Worm (Caenorhabditis elegans) whole organism, mixed stage, embryonic: ENCODE data around the gene rbmx-2.

ENCODE experiments used
- M03D4.4 ChIP-seq: sonication (generic microtip); optimal IDR thresholded peaks from 2 replicates; lab custom pipeline; 2017; ENCODE audit warnings: mild to moderate bottlenecking, missing genetic modification characterization, missing compliant biosample characterization
- blmp-1 ChIP-seq: fragments of 150-350 bp; optimal IDR thresholded peaks from 2 replicates; lab custom pipeline; 2014; ENCODE audit warnings: missing biosample characterization, missing genetic modification characterization
- ceh-39 ChIP-seq: fragments of 150-350 bp; optimal IDR thresholded peaks from 2 replicates; lab custom pipeline; 2014; ENCODE audit warnings: missing biosample characterization, missing genetic modification characterization
- ceh-83 ChIP-seq: fragments of 200-800 bp; sonication (Bioruptor generic); optimal IDR thresholded peaks from 2 replicates; lab custom pipeline; 2018; ENCODE audit warnings: mild to moderate bottlenecking, missing genetic modification characterization, missing compliant biosample characterization
- ces-1 ChIP-seq: fragments of 150-350 bp; optimal IDR thresholded peaks from 2 replicates; lab custom pipeline; 2014; ENCODE audit warnings: missing biosample characterization, missing genetic modification reagents, missing genetic modification characterization
- cnd-1 ChIP-seq: fragments of 200-800 bp; sonication (Bioruptor generic); optimal IDR thresholded peaks from 2 replicates; lab custom pipeline; 2018; ENCODE audit warnings: mild to moderate bottlenecking, missing genetic modification characterization, missing compliant biosample characterization
- drap-1 ChIP-seq: fragments of 200-800 bp; sonication (Bioruptor generic); optimal IDR thresholded peaks from 3 replicates; lab custom pipeline; 2018; ENCODE audit warnings: mild to moderate bottlenecking, missing genetic modification characterization, missing compliant biosample characterization
- elt-1 ChIP-seq: sonication (generic microtip); optimal IDR thresholded peaks from 2 replicates; lab custom pipeline; 2017; ENCODE audit warnings: missing genetic modification characterization, mild to moderate bottlenecking, missing compliant biosample characterization, antibody characterized with exemption, moderate library complexity, borderline replicate concordance; ENCODE audit not compliant: insufficient read depth
- elt-3 ChIP-seq: fragments of 150-350 bp; optimal IDR thresholded peaks from 2 replicates; lab custom pipeline; 2014; ENCODE audit warnings: missing biosample characterization, missing genetic modification characterization
- ham-2 ChIP-seq: fragments of 200-800 bp; sonication (Bioruptor generic); optimal IDR thresholded peaks from 2 replicates; lab custom pipeline; 2018; ENCODE audit warnings: mild to moderate bottlenecking, missing genetic modification characterization, missing compliant biosample characterization
- hlh-1 ChIP-seq: fragments of 150-350 bp; optimal IDR thresholded peaks from 2 replicates; lab custom pipeline; 2014; ENCODE audit warnings: missing biosample characterization, missing genetic modification reagents, missing genetic modification characterization
- lin-13 ChIP-seq: fragments of 150-350 bp; optimal IDR thresholded peaks from 2 replicates; lab custom pipeline; 2014; ENCODE audit warnings: missing biosample characterization, missing genetic modification characterization
- lin-32 ChIP-seq: fragments of 200-800 bp; sonication (Bioruptor generic); optimal IDR thresholded peaks from 2 replicates; lab custom pipeline; 2018; ENCODE audit warnings: mild to moderate bottlenecking, missing genetic modification characterization, missing compliant biosample characterization
- lsy-2 ChIP-seq: fragments of 150-350 bp; optimal IDR thresholded peaks from 2 replicates; lab custom pipeline; 2014; ENCODE audit warnings: missing biosample characterization, missing genetic modification characterization
- mep-1 ChIP-seq: fragments of 150-350 bp; optimal IDR thresholded peaks from 2 replicates; lab custom pipeline; 2017; ENCODE audit warnings: missing biosample characterization, missing genetic modification reagents, missing genetic modification characterization, inconsistent platforms
- mls-2 ChIP-seq: sonication (generic microtip); optimal IDR thresholded peaks from 2 replicates; lab custom pipeline; 2016; ENCODE audit warnings: mild to moderate bottlenecking, missing genetic modification characterization, moderate library complexity, missing compliant biosample characterization
- nhr-12 ChIP-seq: fragments of 150-350 bp; optimal IDR thresholded peaks from 2 replicates; lab custom pipeline; 2014; ENCODE audit warnings: missing biosample characterization, missing genetic modification characterization
- nhr-2 ChIP-seq: fragments of 150-350 bp; optimal IDR thresholded peaks from 2 replicates; lab custom pipeline; 2014; ENCODE audit warnings: missing biosample characterization, missing genetic modification characterization
- nhr-237 ChIP-seq: fragments of 150-350 bp; optimal IDR thresholded peaks from 2 replicates; lab custom pipeline; 2014; ENCODE audit warnings: missing biosample characterization, missing genetic modification characterization
- nhr-28 ChIP-seq: fragments of 150-350 bp; optimal IDR thresholded peaks from 2 replicates; lab custom pipeline; 2014; ENCODE audit warnings: missing biosample characterization, missing genetic modification characterization
- nhr-76 ChIP-seq: sonication (generic microtip); optimal IDR thresholded peaks from 2 replicates; lab custom pipeline; 2017; ENCODE audit warnings: missing biosample characterization, missing genetic modification characterization
- pha-4 ChIP-seq: fragments of 150-350 bp; optimal IDR thresholded peaks from 2 replicates; lab custom pipeline; 2018; ENCODE audit warnings: missing biosample characterization, missing genetic modification reagents, missing genetic modification characterization
- unc-120 ChIP-seq: sonication (generic microtip); optimal IDR thresholded peaks from 2 replicates; lab custom pipeline; 2017; ENCODE audit warnings: missing genetic modification characterization, missing compliant biosample characterization; ENCODE audit not compliant: poor library complexity, severe bottlenecking
- unc-39 ChIP-seq: fragments of 150-350 bp; optimal IDR thresholded peaks from 2 replicates; lab custom pipeline; 2014; ENCODE audit warnings: missing biosample characterization, missing genetic modification characterization
- unc-62 ChIP-seq: fragments of 150-350 bp; optimal IDR thresholded peaks from 2 replicates; lab custom pipeline; 2014; ENCODE audit warnings: missing biosample characterization, missing genetic modification reagents, missing genetic modification characterization
- ztf-11 ChIP-seq: fragments of 150-350 bp; optimal IDR thresholded peaks from 2 replicates; lab custom pipeline; 2014; ENCODE audit warnings: missing biosample characterization, missing genetic modification characterization

rbmx-2 gene

ce11 chrII:6178743-6179129, 18.0 kb downstream of the rbmx-2 start:
- TF ChIP-seq ceh-83 (GFP tag; lab: Kevin White, UChicago), result no peak
- TF ChIP-seq lin-32, result no peak
- no peak for TF ChIP-seq nhr-237
- TF ChIP-seq pha-4 (tag; lab: Kevin White, UChicago), result no peak
- TF ChIP-seq mls-2 (tag; lab: Kevin White, UChicago), result no peak
- TF ChIP-seq nhr-2 (tag; lab: Kevin White, UChicago), result no peak
- TF ChIP-seq ztf-11, result no peak
- no peak for TF ChIP-seq unc-120
- no peak for TF ChIP-seq ceh-39 (tag; lab: Kevin White, UChicago)
- TF ChIP-seq nhr-12 (tag; lab: Kevin White, UChicago), result no peak
- TF ChIP-seq nhr-76, result no peak
- TF ChIP-seq ham-2 (GFP tag; lab: Kevin White, UChicago), result no peak
- TF ChIP-seq, all 35 proteins: peak for 0

DNA sequence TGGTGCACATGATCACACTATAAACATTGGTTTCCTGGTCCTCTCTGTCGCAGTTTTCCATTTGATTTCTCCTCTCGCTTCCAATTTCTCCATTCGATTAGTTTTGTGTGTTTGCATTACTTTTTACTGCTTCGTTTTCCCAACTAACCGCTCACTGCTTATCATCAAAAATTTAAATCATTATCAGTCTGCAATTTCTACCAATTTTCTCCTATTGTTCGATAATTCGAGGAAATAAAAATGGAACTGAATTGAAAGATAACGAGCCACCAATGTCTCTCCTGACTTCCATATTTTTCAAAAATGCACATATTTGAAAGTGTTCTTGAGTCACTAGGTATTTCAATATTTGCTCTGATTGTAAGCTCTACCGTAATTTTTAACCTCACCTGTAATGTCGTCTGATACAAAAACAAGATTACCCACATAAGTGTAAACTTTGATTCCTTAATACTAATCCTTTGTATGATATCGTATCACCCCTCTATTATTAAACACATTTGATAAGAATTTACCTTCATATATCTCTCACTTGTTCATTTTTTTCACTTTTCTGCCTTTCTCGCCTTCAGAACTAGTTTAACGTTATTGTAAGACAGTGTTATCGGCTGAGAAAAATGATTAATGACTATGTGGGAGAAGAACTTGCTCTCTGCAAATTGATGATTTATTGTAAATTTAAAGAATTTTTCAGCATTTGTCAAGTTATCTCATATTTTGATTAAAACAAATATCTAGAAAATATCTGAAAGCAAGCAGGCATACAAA, 18.6 kb downstream of the rbmx-2 start:
- TF ChIP-seq nhr-76, result no peak
- no peak for TF ChIP-seq blmp-1 (tag; lab: Kevin White, UChicago)
- TF ChIP-seq lin-13 (tag; lab: Kevin White, UChicago), result no peak
- TF ChIP-seq drap-1, result no peak
- no peak for TF ChIP-seq ces-1 (GFP tag; lab: Kevin White, UChicago)
- TF ChIP-seq nhr-237, result no peak

ce11 chrII:6176154-6176897, 20.4 kb downstream of the rbmx-2 start:
- TF ChIP-seq ces-1 (GFP tag; lab: Kevin White, UChicago) (no peak), lsy-2 (tag; lab: Kevin White, UChicago) (no peak), elt-1 (tag; lab: Kevin White, UChicago) (peak; percentile 59), ham-2 (GFP tag; lab: Kevin White, UChicago) (no peak), elt-3 (tag; lab: Kevin White, UChicago) (no peak)

ce11 chrII:6175027-6175426, 21.7 kb downstream of the rbmx-2 start:
- TF ChIP-seq hlh-1 (tag; lab: Kevin White, UChicago) (no peak), ztf-11 (no peak), nhr-2 (tag; lab: Kevin White, UChicago) (no peak)
- TF ChIP-seq, all 35 proteins: peak for 0

DNA sequence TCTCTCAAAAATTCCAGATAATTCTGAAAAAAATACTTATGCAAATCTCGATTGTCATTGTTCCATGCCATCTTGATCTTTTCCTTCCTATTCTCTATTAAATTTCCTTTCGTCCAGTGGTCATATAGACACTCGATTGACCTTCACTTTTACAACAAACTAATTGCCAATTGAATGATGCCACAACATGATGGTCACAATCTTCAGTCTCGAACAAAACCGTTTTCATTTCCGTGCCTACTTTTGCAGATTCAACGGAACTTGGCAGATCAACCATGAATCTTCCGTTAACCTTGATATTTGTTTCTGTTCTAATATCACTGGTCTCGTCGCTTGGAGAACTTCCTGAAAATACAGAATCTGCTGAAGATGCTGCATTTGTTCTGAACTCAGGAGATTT, 23.3 kb downstream of the rbmx-2 start, which contains the start of gene F40H3.2:
Gene F40H3.2 (plus strand): TSS at position 250 of the 400 bp plus-strand sequence.
- TF ChIP-seq hlh-1 (tag; lab: Kevin White, UChicago) (no peak), nhr-28 (no peak), cnd-1 (tag; lab: Kevin White, UChicago) (no peak), mep-1 (tag; lab: Kevin White, UChicago) (no peak)

ce11 chrII:6171228-6171627, 25.5 kb downstream of the rbmx-2 start, which contains the start of gene F40H3.3:
TSS of gene F40H3.3 (plus strand) at chrII:6171507.
- TF ChIP-seq blmp-1 (tag; lab: Kevin White, UChicago) (peak; percentile 72), M03D4.4 (no peak)

ce11 chrII:6170236-6170635, 26.5 kb downstream of the rbmx-2 start:
- peak; percentile 92 for TF ChIP-seq unc-62 (GFP tag; lab: Kevin White, UChicago)
- no peak for TF ChIP-seq unc-39 (tag; lab: Kevin White, UChicago)
- TF ChIP-seq mls-2 (tag; lab: Kevin White, UChicago), result no peak
- TF ChIP-seq unc-120, result peak; percentile 86
- TF ChIP-seq hlh-1 (tag; lab: Kevin White, UChicago), result peak; percentile 95
